Worm (Caenorhabditis elegans): ENCODE results near the gene msp-58.
A peak's percentile ranks its signal among the peaks of the same experiment; 100 is the strongest.
"Not testable (repeated sequence)": the region's sequence is repeated elsewhere in the genome, so short reads cannot be mapped to it uniquely, and the experiment has no call there.

The msp-58 gene

DNA sequence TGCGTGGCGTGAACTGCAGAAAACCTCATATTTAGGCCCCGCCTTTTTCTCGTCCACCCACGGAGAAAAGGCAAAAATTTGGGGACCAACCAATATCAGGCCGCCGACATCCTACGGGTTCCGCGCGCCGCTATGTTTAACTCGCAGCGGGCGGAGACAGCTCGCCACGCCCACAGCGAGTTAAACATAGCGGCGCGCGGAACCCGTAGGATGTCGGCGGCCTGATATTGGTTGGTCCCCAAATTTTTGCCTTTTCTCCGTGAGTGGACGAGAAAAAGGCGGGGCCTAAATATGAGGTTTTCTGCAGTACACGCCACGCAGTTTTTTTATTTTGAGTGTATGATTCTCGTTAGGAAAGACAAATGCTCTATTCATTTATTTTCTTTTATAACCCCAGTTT lies 744 bp downstream of the msp-58 start:
- TF ChIP-seq snpc-1.2 (GFP tag; IDR thresholded peaks at IDR 0.05): 0 out of 2 replicates have a peak, but pooled peaks have one; percentile 79

- TF ChIP-seq daf-16 (GFP tag; optimal IDR thresholded peaks at IDR 0.05) (no peak), daf-16 (tag; optimal IDR thresholded peaks at IDR 0.05) (no peak), attf-4 (tag; optimal IDR thresholded peaks at IDR 0.05) (no peak), mep-1 (tag; optimal IDR thresholded peaks at IDR 0.05) (no peak), unc-39 (tag; optimal IDR thresholded peaks at IDR 0.05) (no peak), snpc-1.2 (GFP tag; IDR thresholded peaks at IDR 0.05) (no peak), tra-1 (GFP tag; IDR thresholded peaks at IDR 0.05) (no peak), snpc-4 (tag; optimal IDR thresholded peaks at IDR 0.05) (no peak), fkh-10 (GFP tag; optimal IDR thresholded peaks at IDR 0.05) (no peak), daf-12 (tag; optimal IDR thresholded peaks at IDR 0.05) (no peak), F44E2.7 (GFP tag; IDR thresholded peaks at IDR 0.05) (no peak)
Observed at ce11 chrIV:5309742-5310141, 1.3 kb downstream of the msp-58 start, which contains the start of gene ZK354.3. Gene ZK354.3, plus strand, starts transcription at chrIV:5310042.

DNA sequence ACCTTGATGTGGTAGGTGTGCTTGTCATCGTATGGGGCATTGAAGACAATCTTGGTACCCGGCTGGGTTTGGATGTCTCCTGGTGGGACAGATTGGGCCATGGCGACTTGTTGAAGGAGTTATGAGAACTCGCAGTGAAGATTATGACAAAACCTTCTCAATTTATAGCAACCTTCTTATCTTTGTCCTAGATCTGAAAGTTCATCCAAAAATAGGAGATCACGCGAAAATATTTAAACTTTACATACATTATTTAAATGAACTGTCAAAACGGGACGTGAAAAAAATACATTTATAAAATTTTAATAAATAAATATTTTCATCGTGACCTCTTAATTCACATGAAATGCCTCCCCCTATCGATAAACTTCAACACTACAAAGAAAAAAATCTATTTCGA lies 4.6 kb downstream of the msp-58 start, which contains the start of the genes msp-59 and ZK354.2:
TSS of gene msp-59 (minus strand) at position 101 of the 400 bp plus-strand sequence.
TSS of gene ZK354.2 (plus strand) at position 395 of the 400 bp plus-strand sequence.
- TF ChIP-seq jun-1 (tag; optimal IDR thresholded peaks at IDR 0.05); aly-2 (tag; optimal IDR thresholded peaks at IDR 0.05); lin-13 (GFP tag; optimal IDR thresholded peaks at IDR 0.05): not testable (repeated sequence)

DNA sequence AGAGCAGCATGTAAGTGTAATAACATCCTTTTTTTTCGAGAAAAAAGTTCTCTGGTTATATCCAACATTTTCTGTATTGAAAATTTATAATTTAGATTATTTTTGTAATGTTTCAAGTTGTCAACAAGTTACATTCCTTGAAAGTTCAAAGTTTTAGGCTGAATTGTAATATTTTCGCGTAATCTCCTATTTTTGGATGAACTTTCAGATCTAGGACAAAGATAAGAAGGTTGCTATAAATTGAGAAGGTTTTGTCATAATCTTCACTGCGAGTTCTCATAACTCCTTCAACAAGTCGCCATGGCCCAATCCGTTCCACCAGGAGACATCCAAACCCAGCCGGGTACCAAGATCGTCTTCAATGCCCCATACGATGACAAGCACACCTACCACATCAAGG lies 7.8 kb downstream of the msp-58 start, which contains the start of gene msp-65:
TSS of gene msp-65 (plus strand) at position 301 of the 400 bp plus-strand sequence.
- not testable (repeated sequence) for TF ChIP-seq hif-1 (tag; optimal IDR thresholded peaks at IDR 0.05); Y48G9A.11 (GFP tag; IDR thresholded peaks at IDR 0.05); pha-4 (GFP tag; IDR thresholded peaks at IDR 0.05); pha-4 (tag; optimal IDR thresholded peaks at IDR 0.05)

DNA sequence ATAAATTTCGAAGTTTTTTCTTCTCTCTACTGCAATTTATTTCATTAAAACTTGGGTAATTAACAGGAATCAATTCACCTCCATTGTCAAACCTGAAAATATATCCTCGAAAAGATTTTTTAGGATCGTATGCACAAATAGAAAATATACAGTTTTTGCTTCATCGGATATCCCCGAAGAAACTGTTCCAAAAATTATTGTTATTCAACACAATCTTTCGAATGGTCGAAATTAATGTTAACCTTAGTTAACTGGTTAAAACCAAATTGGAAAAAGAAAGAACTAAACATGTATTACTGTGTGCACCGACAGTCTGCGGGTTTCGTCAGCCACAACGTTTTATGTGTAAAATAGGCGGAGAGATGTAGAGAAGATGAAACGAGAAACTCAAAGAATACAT lies 8.7 kb downstream of the msp-58 start:
- TF ChIP-seq F10B5.3 (tag; optimal IDR thresholded peaks at IDR 0.05) (no peak), nhr-42 (GFP tag; IDR thresholded peaks at IDR 0.05) (peak; percentile 25; the same call in 1 of the 2 replicates), ceh-82 (tag; optimal IDR thresholded peaks at IDR 0.05) (no peak), ceh-44 (GFP tag; IDR thresholded peaks at IDR 0.05) (no peak), Y105C5A.15 (GFP tag; IDR thresholded peaks at IDR 0.05) (no peak), ztf-7 (tag; optimal IDR thresholded peaks at IDR 0.05) (no peak), dmd-9 (GFP tag; IDR thresholded peaks at IDR 0.05) (no peak), nhr-102 (tag; optimal IDR thresholded peaks at IDR 0.05) (peak; percentile 72), cey-2 (tag; optimal IDR thresholded peaks at IDR 0.05; ENCODE audit: borderline replicate concordance, insufficient read depth) (no peak), daf-16 (GFP tag; optimal IDR thresholded peaks at IDR 0.05) (no peak), daf-16 (tag; optimal IDR thresholded peaks at IDR 0.05) (peak; percentile 31), mxl-3 (GFP tag; optimal IDR thresholded peaks at IDR 0.05) (no peak), lin-29 (GFP tag; IDR thresholded peaks at IDR 0.05) (no peak), zip-2 (tag; optimal IDR thresholded peaks at IDR 0.05) (no peak), nhr-25 (tag; optimal IDR thresholded peaks at IDR 0.05; ENCODE audit: borderline replicate concordance, insufficient read depth) (peak; percentile 22), ZK337.2 (GFP tag; IDR thresholded peaks at IDR 0.05) (no peak), lin-39 (tag; optimal IDR thresholded peaks at IDR 0.05) (no peak), unc-62 (GFP tag; optimal IDR thresholded peaks at IDR 0.05 in 1 of 2) (no peak), unc-62 (tag; optimal IDR thresholded peaks at IDR 0.05) (no peak), nhr-237 (tag; optimal IDR thresholded peaks at IDR 0.05) (no peak), php-3 (GFP tag; IDR thresholded peaks at IDR 0.05) (no peak), F49E8.2 (tag; optimal IDR thresholded peaks at IDR 0.05; ENCODE audit: borderline replicate concordance) (peak; percentile 53), arid-1 (GFP tag; conservative IDR thresholded peaks at IDR 0.05) (0 out of 2 replicates have a peak, but pooled peaks have one; percentile 18), lin-38 (GFP tag; IDR thresholded peaks at IDR 0.05) (peak; percentile 54), hif-1 (tag; optimal IDR thresholded peaks at IDR 0.05) (no peak), nhr-76 (tag; optimal IDR thresholded peaks at IDR 0.05) (no peak), T26A8.4 (GFP tag; IDR thresholded peaks at IDR 0.05) (peak; percentile 80), lsy-2 (tag; optimal IDR thresholded peaks at IDR 0.05) (no peak), snpc-1.2 (GFP tag; IDR thresholded peaks at IDR 0.05) (peak; percentile 99), snpc-4 (tag; optimal IDR thresholded peaks at IDR 0.05) (peak; percentile 78), nhr-11 (tag; optimal IDR thresholded peaks at IDR 0.05) (no peak)
